Worm (Caenorhabditis elegans) whole organism, midembryonic: ENCODE results near the gene nep-1.

ENCODE experiments used
- T22C8.4 ChIP-seq: fragments of 200-800 bp; sonication (Bioruptor generic); IDR thresholded peaks from 2 replicates; pipeline ENCODE4 v1.3.6; 2022; ENCODE audit warnings: missing genetic modification characterization, missing compliant biosample characterization
- cog-1 ChIP-seq: sonication (generic microtip); optimal IDR thresholded peaks from 2 replicates; lab custom pipeline; 2016; ENCODE audit warnings: missing genetic modification characterization, missing compliant biosample characterization
- flt-1 ChIP-seq: fragments of 200-800 bp; sonication (Bioruptor generic); IDR thresholded peaks from 2 replicates; pipeline ENCODE4 v1.3.6; 2022; ENCODE audit warnings: missing genetic modification characterization, missing compliant biosample characterization
- klf-2 ChIP-seq: fragments of 200-800 bp; sonication (Bioruptor generic); conservative IDR thresholded peaks from 2 replicates; pipeline ENCODE4 v1.3.6; 2022; ENCODE audit warnings: missing genetic modification reagents, missing genetic modification characterization, missing compliant biosample characterization
- med-1 ChIP-seq: sonication (generic microtip); optimal IDR thresholded peaks from 2 replicates; lab custom pipeline; 2017; ENCODE audit warnings: missing genetic modification characterization, mild to moderate bottlenecking, missing compliant biosample characterization, antibody characterized with exemption, missing genetic modification reagents; ENCODE audit not compliant: insufficient read depth
- ref-1 ChIP-seq: fragments of 200-800 bp; sonication (Bioruptor generic); conservative IDR thresholded peaks from 2 replicates; pipeline ENCODE4 v1.3.6; 2022; ENCODE audit warnings: missing genetic modification reagents, missing genetic modification characterization, missing compliant biosample characterization
- ztf-23 ChIP-seq: fragments of 200-800 bp; sonication (Bioruptor generic); IDR thresholded peaks from 2 replicates; pipeline ENCODE4 v1.3.6; 2022; ENCODE audit warnings: missing genetic modification reagents, missing genetic modification characterization, missing compliant biosample characterization
- ztf-29 ChIP-seq: fragments of 200-800 bp; sonication (Bioruptor generic); IDR thresholded peaks from 2 replicates; pipeline ENCODE4 v1.3.6; 2022; ENCODE audit warnings: missing genetic modification reagents, missing genetic modification characterization, missing compliant biosample characterization

- TF ChIP-seq ztf-23 (GFP tag; lab: Robert Waterston, UW) (no peak), T22C8.4 (no peak), med-1 (GFP tag; lab: Kevin White, UChicago) (no peak), ztf-29 (no peak), ref-1 (no peak), cog-1 (tag; lab: Kevin White, UChicago) (no peak), klf-2 (no peak), flt-1 (GFP tag; lab: Robert Waterston, UW) (no peak)
These were observed 5.9 kb downstream of the nep-1 start, which contains the start of gene coa-7 for ce11 chrII:11650975-11651588.
